Worm (Caenorhabditis elegans) whole organism, L2 larva: ENCODE measurements around the gene Y41C4A.6.

ENCODE experiments used
- C34F6.9 ChIP-seq: fragments of 150-350 bp; optimal IDR thresholded peaks from 2 replicates; lab custom pipeline; 2014; ENCODE audit warnings: missing biosample characterization, missing genetic modification characterization
- F13H6.1 ChIP-seq: sonication (generic microtip); optimal IDR thresholded peaks from 2 replicates; lab custom pipeline; 2016; ENCODE audit warnings: missing genetic modification characterization, missing compliant biosample characterization
- R02D3.7 ChIP-seq: fragments of 150-350 bp; optimal IDR thresholded peaks from 2 replicates; lab custom pipeline; 2014; ENCODE audit warnings: missing biosample characterization, missing genetic modification characterization
- Y55F3AM.14 ChIP-seq: fragments of 200-800 bp; sonication (Bioruptor generic); optimal IDR thresholded peaks from 2 replicates; lab custom pipeline; 2018; ENCODE audit warnings: mild to moderate bottlenecking, missing genetic modification characterization, missing compliant biosample characterization
- ZK546.5 ChIP-seq: sonication (generic microtip); optimal IDR thresholded peaks from 2 replicates; lab custom pipeline; 2017; ENCODE audit warnings: missing biosample characterization, missing genetic modification characterization
- alr-1 ChIP-seq: fragments of 150-350 bp; optimal IDR thresholded peaks from 2 replicates; lab custom pipeline; 2014; ENCODE audit warnings: missing biosample characterization, missing genetic modification characterization
- aly-2 ChIP-seq: fragments of 150-350 bp; optimal IDR thresholded peaks from 2 replicates; lab custom pipeline; 2014; ENCODE audit warnings: missing biosample characterization, missing genetic modification characterization
- ama-1 ChIP-seq: fragments of 150-350 bp; optimal IDR thresholded peaks from 2 replicates; lab custom pipeline; 2018; ENCODE audit warnings: inconsistent platforms
- blmp-1 ChIP-seq: sonication (generic microtip); optimal IDR thresholded peaks from 2 replicates; lab custom pipeline; 2017; ENCODE audit warnings: missing genetic modification characterization, mild to moderate bottlenecking, missing compliant biosample characterization, antibody characterized with exemption, moderate library complexity; ENCODE audit not compliant: insufficient read depth
- ceh-16 ChIP-seq: fragments of 150-350 bp; optimal IDR thresholded peaks from 2 replicates; lab custom pipeline; 2014; ENCODE audit warnings: missing biosample characterization, missing genetic modification characterization
- ceh-82 ChIP-seq: fragments of 150-350 bp; optimal IDR thresholded peaks from 2 replicates; lab custom pipeline; 2014; ENCODE audit warnings: missing biosample characterization, missing genetic modification characterization
- crh-2 ChIP-seq: sonication (generic microtip); optimal IDR thresholded peaks from 2 replicates; lab custom pipeline; 2017; ENCODE audit warnings: missing biosample characterization, missing genetic modification characterization
- dmd-4 ChIP-seq: sonication (generic microtip); optimal IDR thresholded peaks from 2 replicates; lab custom pipeline; 2017; ENCODE audit warnings: missing biosample characterization, missing genetic modification characterization
- egl-27 ChIP-seq: sonication (generic microtip); optimal IDR thresholded peaks from 3 replicates; lab custom pipeline; 2017; ENCODE audit warnings: missing biosample characterization, missing genetic modification reagents, missing genetic modification characterization
- elt-1 ChIP-seq: fragments of 150-350 bp; optimal IDR thresholded peaks from 2 replicates; lab custom pipeline; 2014; ENCODE audit warnings: missing biosample characterization, missing genetic modification characterization
- elt-3 ChIP-seq: sonication (generic microtip); optimal IDR thresholded peaks from 2 replicates; lab custom pipeline; 2017; ENCODE audit warnings: missing biosample characterization, missing genetic modification characterization
- fos-1 ChIP-seq: fragments of 150-350 bp; optimal IDR thresholded peaks from 2 replicates; lab custom pipeline; 2014; ENCODE audit warnings: missing biosample characterization, missing genetic modification characterization
- gmeb-1 ChIP-seq: fragments of 150-350 bp; optimal IDR thresholded peaks from 2 replicates; lab custom pipeline; 2014; ENCODE audit warnings: missing biosample characterization, missing genetic modification characterization
- lin-13 ChIP-seq: fragments of 150-350 bp; optimal IDR thresholded peaks from 2 replicates; lab custom pipeline; 2014; ENCODE audit warnings: missing biosample characterization, missing genetic modification reagents, missing genetic modification characterization
- lin-39 ChIP-seq: fragments of 150-350 bp; optimal IDR thresholded peaks from 2 replicates; lab custom pipeline; 2014; ENCODE audit warnings: missing biosample characterization, missing genetic modification reagents, missing genetic modification characterization
- lsy-2 ChIP-seq, 2 experiments: fragments of 150-350 bp in 1 of 2; sonication (generic microtip) in 1 of 2; optimal IDR thresholded peaks; 2 replicates each; lab custom pipeline; 2014 to 2017; ENCODE audit warnings: missing biosample characterization in 2 of 2, missing genetic modification characterization in 2 of 2
- mab-5 ChIP-seq: fragments of 150-350 bp; optimal IDR thresholded peaks from 2 replicates; lab custom pipeline; 2014; ENCODE audit warnings: missing biosample characterization, missing genetic modification characterization
- mbf-1 ChIP-seq: sonication (generic microtip); optimal IDR thresholded peaks from 2 replicates; lab custom pipeline; 2017; ENCODE audit warnings: missing biosample characterization, missing genetic modification characterization
- nhr-10 ChIP-seq: sonication (generic microtip); optimal IDR thresholded peaks from 2 replicates; lab custom pipeline; 2017; ENCODE audit warnings: missing biosample characterization, missing genetic modification characterization
- nhr-11 ChIP-seq: fragments of 150-350 bp; optimal IDR thresholded peaks from 2 replicates; lab custom pipeline; 2014; ENCODE audit warnings: missing biosample characterization, missing genetic modification characterization
- nhr-129 ChIP-seq: fragments of 150-350 bp; optimal IDR thresholded peaks from 2 replicates; lab custom pipeline; 2014; ENCODE audit warnings: missing biosample characterization, missing genetic modification characterization
- nhr-21 ChIP-seq: fragments of 150-350 bp; optimal IDR thresholded peaks from 2 replicates; lab custom pipeline; 2014; ENCODE audit warnings: missing biosample characterization, missing genetic modification characterization
- nhr-23 ChIP-seq: fragments of 150-350 bp; optimal IDR thresholded peaks from 2 replicates; lab custom pipeline; 2014; ENCODE audit warnings: missing biosample characterization, missing genetic modification reagents, missing genetic modification characterization
- nhr-25 ChIP-seq: fragments of 150-350 bp; sonication (generic microtip); optimal IDR thresholded peaks from 3 replicates; lab custom pipeline; 2014; ENCODE audit warnings: missing biosample characterization, missing genetic modification characterization
- nhr-6 ChIP-seq: fragments of 150-350 bp; optimal IDR thresholded peaks from 2 replicates; lab custom pipeline; 2014; ENCODE audit warnings: missing biosample characterization, missing genetic modification characterization
- nhr-77 ChIP-seq: fragments of 150-350 bp; optimal IDR thresholded peaks from 2 replicates; lab custom pipeline; 2014; ENCODE audit warnings: missing biosample characterization, missing genetic modification characterization
- peb-1 ChIP-seq: fragments of 150-350 bp; optimal IDR thresholded peaks from 2 replicates; lab custom pipeline; 2014; ENCODE audit warnings: missing biosample characterization, missing genetic modification characterization
- sem-4 ChIP-seq: fragments of 150-350 bp; optimal IDR thresholded peaks from 2 replicates; lab custom pipeline; 2014; ENCODE audit warnings: missing biosample characterization, missing genetic modification reagents, missing genetic modification characterization
- skn-1 ChIP-seq: sonication (generic microtip); optimal IDR thresholded peaks from 2 replicates; lab custom pipeline; 2017; ENCODE audit warnings: missing biosample characterization, missing genetic modification characterization
- sma-3 ChIP-seq: sonication (generic microtip); optimal IDR thresholded peaks from 2 replicates; lab custom pipeline; 2016; ENCODE audit warnings: missing genetic modification reagents, missing genetic modification characterization, missing compliant biosample characterization
- sma-9 ChIP-seq, 2 experiments: fragments of 150-350 bp in 1 of 2; sonication (generic microtip) in 1 of 2; optimal IDR thresholded peaks; 2 replicates each; lab custom pipeline; 2014 to 2016; ENCODE audit warnings: missing genetic modification characterization in 2 of 2, mild to moderate bottlenecking in 1 of 2, missing biosample characterization in 1 of 2, missing compliant biosample characterization in 1 of 2, missing genetic modification reagents in 1 of 2, moderate library complexity in 1 of 2
- snpc-4 ChIP-seq: fragments of 150-350 bp; optimal IDR thresholded peaks from 2 replicates; lab custom pipeline; 2014; ENCODE audit warnings: missing biosample characterization, missing genetic modification characterization
- unc-39 ChIP-seq: fragments of 150-350 bp; optimal IDR thresholded peaks from 2 replicates; lab custom pipeline; 2014; ENCODE audit warnings: missing biosample characterization, missing genetic modification characterization
- unc-55 ChIP-seq: fragments of 150-350 bp; sonication (generic microtip); optimal IDR thresholded peaks from 3 replicates; lab custom pipeline; 2014; ENCODE audit warnings: missing biosample characterization, missing genetic modification reagents, missing genetic modification characterization
- zag-1 ChIP-seq: fragments of 150-350 bp; optimal IDR thresholded peaks from 2 replicates; lab custom pipeline; 2014; ENCODE audit warnings: missing biosample characterization, missing genetic modification characterization
- ztf-11 ChIP-seq: sonication (generic microtip); optimal IDR thresholded peaks from 2 replicates; lab custom pipeline; 2017; ENCODE audit warnings: missing biosample characterization, missing genetic modification characterization
- ztf-4 ChIP-seq: fragments of 150-350 bp; optimal IDR thresholded peaks from 2 replicates; lab custom pipeline; 2014; ENCODE audit warnings: missing biosample characterization, missing genetic modification characterization

Gene Y41C4A.6

DNA sequence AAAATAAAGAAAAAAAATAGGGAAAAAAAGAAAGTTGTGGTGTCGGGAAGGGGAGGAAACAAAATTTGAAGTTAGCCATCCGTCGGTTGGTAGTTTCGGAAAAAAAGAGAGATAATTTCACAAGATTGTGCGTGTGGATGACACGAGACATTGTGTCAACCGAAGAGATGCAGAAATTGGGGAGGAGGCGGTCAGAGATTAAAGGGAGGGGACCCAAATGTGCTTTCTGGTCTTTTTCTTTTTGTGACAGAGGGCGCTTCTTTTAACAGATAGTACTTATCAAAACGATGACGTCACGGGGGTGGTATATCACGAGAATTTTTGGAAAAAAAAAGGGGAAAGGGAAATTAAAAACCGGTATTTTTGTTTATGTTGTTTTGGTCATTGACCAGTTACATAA, 42.1 kb downstream of the Y41C4A.6 start (continued):
- no peak for TF ChIP-seq aly-2 (tag; lab: Kevin White, UChicago)
- TF ChIP-seq unc-55 (GFP tag; lab: Kevin White, UChicago), result peak; percentile 47
- no peak for TF ChIP-seq nhr-23 (tag; lab: Kevin White, UChicago)
- TF ChIP-seq dmd-4 (tag; lab: Kevin White, UChicago), result no peak
- TF ChIP-seq nhr-10 (tag; lab: Kevin White, UChicago), result no peak
- TF ChIP-seq nhr-11 (tag; lab: Kevin White, UChicago), result no peak
- TF ChIP-seq sem-4 (tag; lab: Kevin White, UChicago), result peak; percentile 90
- peak; percentile 1 for TF ChIP-seq snpc-4 (tag; lab: Kevin White, UChicago)
- TF ChIP-seq lin-13 (GFP tag; lab: Kevin White, UChicago), result peak; percentile 27
- TF ChIP-seq C34F6.9 (tag; lab: Kevin White, UChicago), result peak; percentile 37
- peak; percentile 13 for TF ChIP-seq gmeb-1 (tag; lab: Kevin White, UChicago)
- peak; percentile 33 for TF ChIP-seq blmp-1 (tag; lab: Kevin White, UChicago)
- TF ChIP-seq ceh-16, result no peak
- TF ChIP-seq crh-2 (tag; lab: Kevin White, UChicago), result peak; percentile 46
- no peak for TF ChIP-seq zag-1
- no peak for TF ChIP-seq ztf-11 (tag; lab: Kevin White, UChicago)
- no peak for TF ChIP-seq nhr-25 (tag; lab: Kevin White, UChicago)
- TF ChIP-seq, all 48 proteins: peak for 17

DNA sequence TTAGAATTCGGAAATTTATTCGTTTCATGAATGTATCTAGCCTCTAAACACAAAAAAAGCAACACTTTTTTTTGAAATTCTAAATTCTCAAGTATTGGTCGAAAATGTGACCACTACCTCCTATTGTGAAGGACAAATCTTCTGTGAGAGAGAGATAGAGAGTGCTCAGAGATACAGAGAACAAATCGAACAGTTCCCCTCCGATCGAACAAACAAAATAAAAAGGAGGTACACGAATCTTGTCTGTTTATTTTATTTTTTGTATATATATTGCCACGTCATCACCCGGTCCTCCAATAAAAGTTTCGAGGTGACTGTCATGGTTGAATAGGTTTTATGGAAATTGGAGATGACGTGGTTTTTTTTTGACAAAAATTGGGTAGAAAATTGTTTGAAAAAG, 44.5 kb downstream of the Y41C4A.6 start:
- TF ChIP-seq mab-5 (no peak), crh-2 (tag; lab: Kevin White, UChicago) (peak; percentile 57), ZK546.5 (no peak), zag-1 (no peak), nhr-25 (tag; lab: Kevin White, UChicago) (no peak), nhr-11 (tag; lab: Kevin White, UChicago) (no peak), blmp-1 (tag; lab: Kevin White, UChicago) (no peak), sma-3 (GFP tag; lab: Kevin White, UChicago) (no peak), F13H6.1 (tag; lab: Kevin White, UChicago) (peak; percentile 19), C34F6.9 (tag; lab: Kevin White, UChicago) (peak; percentile 1), Y55F3AM.14 (GFP tag; lab: Kevin White, UChicago) (no peak), ceh-82 (tag; lab: Kevin White, UChicago) (no peak), egl-27 (tag; lab: Kevin White, UChicago) (no peak), ceh-16 (no peak)
- TF ChIP-seq, all 48 proteins: peak for 3

ce11 chrIII:11742191-11742590, 45.8 kb downstream of the Y41C4A.6 start:
- TF ChIP-seq alr-1 (tag; lab: Kevin White, UChicago) (no peak), fos-1 (no peak), unc-39 (no peak), skn-1 (no peak), ama-1 (lab: Kevin White, UChicago) (no peak), sem-4 (tag; lab: Kevin White, UChicago) (peak; percentile 42), zag-1 (no peak), nhr-11 (tag; lab: Kevin White, UChicago) (no peak), blmp-1 (tag; lab: Kevin White, UChicago) (peak; percentile 69), elt-3 (tag; lab: Kevin White, UChicago) (no peak), elt-1 (tag; lab: Kevin White, UChicago) (no peak)
- TF ChIP-seq, all 48 proteins: peak for 2

- TF ChIP-seq fos-1 (peak; percentile 17), egl-27 (tag; lab: Kevin White, UChicago) (peak; percentile 48), ama-1 (lab: Kevin White, UChicago) (no peak), sma-3 (GFP tag; lab: Kevin White, UChicago) (peak; percentile 86), nhr-77 (tag; lab: Kevin White, UChicago) (no peak), blmp-1 (tag; lab: Kevin White, UChicago) (peak; percentile 48), peb-1 (tag; lab: Kevin White, UChicago) (no peak), aly-2 (tag; lab: Kevin White, UChicago) (no peak), ztf-11 (tag; lab: Kevin White, UChicago) (no peak), nhr-129 (tag; lab: Kevin White, UChicago) (peak; percentile 48), nhr-21 (peak; percentile 60), nhr-11 (tag; lab: Kevin White, UChicago) (no peak), sma-9 (GFP tag; optimal IDR thresholded peaks at IDR 0.05; lab: Kevin White, UChicago) (no peak), sma-9 (tag; optimal IDR thresholded peaks at IDR 0.05; lab: Kevin White, UChicago) (no peak), skn-1 (no peak), nhr-6 (tag; lab: Kevin White, UChicago) (peak; percentile 44), Y55F3AM.14 (GFP tag; lab: Kevin White, UChicago) (no peak), nhr-25 (tag; lab: Kevin White, UChicago) (peak; percentile 79), lin-13 (GFP tag; lab: Kevin White, UChicago) (peak; percentile 76), mbf-1 (tag; lab: Kevin White, UChicago) (no peak), dmd-4 (tag; lab: Kevin White, UChicago) (no peak), F13H6.1 (tag; lab: Kevin White, UChicago) (peak; percentile 81), ceh-82 (tag; lab: Kevin White, UChicago) (no peak), ztf-4 (tag; lab: Kevin White, UChicago) (no peak), lin-39 (no peak), lsy-2 (tag; optimal IDR thresholded peaks at IDR 0.05; lab: Kevin White, UChicago) (peak; percentile 66 to 87), gmeb-1 (tag; lab: Kevin White, UChicago) (peak; percentile 98), snpc-4 (tag; lab: Kevin White, UChicago) (peak; percentile 40), unc-39 (no peak), sem-4 (tag; lab: Kevin White, UChicago) (peak; percentile 91), R02D3.7 (no peak), ceh-16 (peak; percentile 46), C34F6.9 (tag; lab: Kevin White, UChicago) (peak; percentile 81), ZK546.5 (no peak), unc-55 (GFP tag; lab: Kevin White, UChicago) (peak; percentile 86), mab-5 (no peak)
These were observed 50.3 kb downstream of the Y41C4A.6 start, which contains the start of gene mrt-2 for ce11 chrIII:11746718-11747117. mrt-2 (plus strand) TSS chrIII:11746766.
